Fruit fly (Drosophila melanogaster) whole organism, embryonic: ENCODE measurements around the gene Rchy1.

Source experiments
- CG1024 ChIP-seq: fragments of 200-800 bp; sonication (Bioruptor generic); IDR thresholded peaks from 2 replicates; pipeline ENCODE4 v1.3.6; 2022; ENCODE audit warnings: missing biosample characterization, missing genetic modification characterization
- CG10267 ChIP-seq: fragments of 200-800 bp; sonication (Bioruptor generic); optimal IDR thresholded peaks from 2 replicates; lab custom pipeline; 2018; ENCODE audit warnings: missing biosample characterization, mild to moderate bottlenecking, missing genetic modification characterization, moderate library complexity
- CG10321 ChIP-seq: fragments of 200-800 bp; sonication (Bioruptor generic); IDR thresholded peaks from 2 replicates; pipeline ENCODE4 v1.3.6; 2022; ENCODE audit warnings: missing biosample characterization, missing genetic modification characterization
- CG10543 ChIP-seq: fragments of 200-800 bp; sonication (Bioruptor generic); optimal IDR thresholded peaks from 3 replicates; lab custom pipeline; 2017; ENCODE audit warnings: missing biosample characterization, mild to moderate bottlenecking, missing genetic modification characterization, moderate library complexity
- CG13424 ChIP-seq: fragments of 200-800 bp; sonication (Bioruptor generic); optimal IDR thresholded peaks from 2 replicates; lab custom pipeline; 2019; ENCODE audit warnings: missing biosample characterization, mild to moderate bottlenecking, missing genetic modification characterization, moderate library complexity
- CG14050 ChIP-seq: fragments of 200-800 bp; sonication (Bioruptor generic); IDR thresholded peaks from 3 replicates; pipeline ENCODE4 v1.3.6; 2022; ENCODE audit warnings: missing biosample characterization, missing genetic modification characterization
- CG14667 ChIP-seq: fragments of 200-800 bp; sonication (Bioruptor generic); IDR thresholded peaks from 2 replicates; pipeline ENCODE4 v1.3.6; 2022; ENCODE audit warnings: missing biosample characterization, missing genetic modification characterization
- CG14710 ChIP-seq: fragments of 200-800 bp; sonication (Bioruptor generic); optimal IDR thresholded peaks from 3 replicates; lab custom pipeline; 2019; ENCODE audit warnings: missing biosample characterization, mild to moderate bottlenecking, missing genetic modification characterization, moderate library complexity
- CG1603 ChIP-seq: fragments of 200-800 bp; sonication (Bioruptor generic); optimal IDR thresholded peaks from 2 replicates; lab custom pipeline; 2019; ENCODE audit warnings: missing biosample characterization, mild to moderate bottlenecking, missing genetic modification characterization, moderate library complexity
- CG16813 ChIP-seq: fragments of 200-800 bp; sonication (Bioruptor generic); IDR thresholded peaks from 3 replicates; pipeline ENCODE4 v1.3.6; 2022; ENCODE audit warnings: missing biosample characterization, missing genetic modification characterization; ENCODE audit not compliant: partially characterized antibody
- CG18011 ChIP-seq: fragments of 200-800 bp; sonication (Bioruptor generic); optimal IDR thresholded peaks from 2 replicates; lab custom pipeline; 2017; ENCODE audit warnings: missing biosample characterization, missing genetic modification characterization, mild to moderate bottlenecking, moderate library complexity, missing genotype
- CG2712 ChIP-seq: fragments of 200-800 bp; optimal IDR thresholded peaks from 3 replicates; lab custom pipeline; 2019; ENCODE audit warnings: missing biosample characterization, mild to moderate bottlenecking, missing genetic modification characterization, moderate library complexity
- CG2875 ChIP-seq: fragments of 200-800 bp; sonication (Bioruptor generic); optimal IDR thresholded peaks from 2 replicates; lab custom pipeline; 2017; ENCODE audit warnings: missing biosample characterization, mild to moderate bottlenecking, missing genetic modification characterization, missing genetic modification reagents
- CG32772 ChIP-seq: fragments of 200-800 bp; sonication (Bioruptor generic); IDR thresholded peaks from 2 replicates; pipeline ENCODE4 v1.3.6; 2022; ENCODE audit warnings: missing biosample characterization, missing genetic modification characterization
- CG34224 ChIP-seq: fragments of 200-800 bp; sonication (Bioruptor generic); IDR thresholded peaks from 3 replicates; pipeline ENCODE4 v1.3.6; 2022; ENCODE audit warnings: missing biosample characterization, missing genetic modification characterization; ENCODE audit not compliant: partially characterized antibody
- CG5180 ChIP-seq: fragments of 200-800 bp; sonication (Bioruptor generic); optimal IDR thresholded peaks from 3 replicates; lab custom pipeline; 2017; ENCODE audit warnings: missing biosample characterization, missing genetic modification characterization, mild to moderate bottlenecking, moderate library complexity, missing genetic modification reagents
- CG5245 ChIP-seq: fragments of 200-800 bp; sonication (Bioruptor generic); optimal IDR thresholded peaks from 3 replicates; lab custom pipeline; 2016; ENCODE audit warnings: missing biosample characterization, missing genetic modification characterization
- CG7987 ChIP-seq: fragments of 200-800 bp; sonication (Bioruptor generic); optimal IDR thresholded peaks from 2 replicates; lab custom pipeline; 2018; ENCODE audit warnings: missing biosample characterization, mild to moderate bottlenecking, missing genetic modification characterization, moderate library complexity
- D ChIP-seq, 2 experiments: fragments of 200-800 bp in 1 of 2; fragments of >200 bp in 1 of 2; sonication (Bioruptor generic) in 1 of 2; optimal IDR thresholded peaks; 2 replicates in 1 of 2; 3 replicates in 1 of 2; lab custom pipeline; 2017; ENCODE audit warnings: mild to moderate bottlenecking in 1 of 2, missing biosample characterization in 1 of 2, missing genetic modification characterization in 1 of 2, missing genetic modification reagents in 1 of 2
- Dek ChIP-seq: fragments of 200-800 bp; sonication (Bioruptor generic); optimal IDR thresholded peaks from 3 replicates; lab custom pipeline; 2019; ENCODE audit warnings: missing biosample characterization, mild to moderate bottlenecking, missing genetic modification characterization, moderate library complexity
- Elba2 ChIP-seq: fragments of 200-800 bp; sonication (Bioruptor generic); optimal IDR thresholded peaks from 3 replicates; lab custom pipeline; 2016; ENCODE audit warnings: missing biosample characterization, missing genetic modification characterization
- Fer3 ChIP-seq: fragments of 200-800 bp; sonication (Bioruptor generic); optimal IDR thresholded peaks from 2 replicates; lab custom pipeline; 2018; ENCODE audit warnings: missing biosample characterization, mild to moderate bottlenecking, missing genetic modification characterization, moderate library complexity
- Gug ChIP-seq: fragments of 200-800 bp; sonication (Bioruptor generic); IDR thresholded peaks from 4 replicates; pipeline ENCODE4 v1.3.6; 2022; ENCODE audit warnings: missing biosample characterization, missing genetic modification characterization
- HLH54F ChIP-seq: fragments of 200-800 bp; sonication (Bioruptor generic); optimal IDR thresholded peaks from 3 replicates; lab custom pipeline; 2016; ENCODE audit warnings: missing biosample characterization, missing genetic modification characterization
- Hr39 ChIP-seq: fragments of >200 bp; optimal IDR thresholded peaks from 2 replicates; lab custom pipeline; 2017
- Hr51 ChIP-seq, 2 experiments: fragments of 200-800 bp; sonication (Bioruptor generic); optimal IDR thresholded peaks; 2 replicates in 1 of 2; 3 replicates in 1 of 2; lab custom pipeline; 2016 to 2018; ENCODE audit warnings: missing biosample characterization in 2 of 2, missing genetic modification characterization in 2 of 2, mild to moderate bottlenecking in 1 of 2, moderate library complexity in 1 of 2
- Myb ChIP-seq: fragments of 200-800 bp; sonication (Bioruptor generic); optimal IDR thresholded peaks from 2 replicates; lab custom pipeline; 2016; ENCODE audit warnings: missing biosample characterization, missing genetic modification characterization
- TFAM ChIP-seq: fragments of 200-800 bp; sonication (Bioruptor generic); optimal IDR thresholded peaks from 2 replicates; lab custom pipeline; 2017; ENCODE audit warnings: missing biosample characterization, missing genetic modification characterization, inconsistent platforms
- Tbp ChIP-seq: fragments of >200 bp; optimal IDR thresholded peaks from 2 replicates; lab custom pipeline; 2018; ENCODE audit warnings: missing biosample characterization, missing genetic modification characterization
- amos ChIP-seq: fragments of 200-800 bp; sonication (Bioruptor generic); IDR thresholded peaks from 2 replicates; pipeline ENCODE4 v1.3.6; 2022; ENCODE audit warnings: missing biosample characterization, missing genetic modification characterization; ENCODE audit not compliant: partially characterized antibody
- ara ChIP-seq: fragments of 200-800 bp; sonication (Bioruptor generic); IDR thresholded peaks from 2 replicates; pipeline ENCODE4 v1.3.6; 2022; ENCODE audit warnings: missing biosample characterization, missing genetic modification characterization
- bbx ChIP-seq: fragments of 200-800 bp; sonication (Bioruptor generic); IDR thresholded peaks from 2 replicates; pipeline ENCODE4 v1.3.6; 2022; ENCODE audit warnings: missing biosample characterization, missing genetic modification characterization; ENCODE audit not compliant: partially characterized antibody
- bowl ChIP-seq: fragments of 200-800 bp; sonication (Bioruptor generic); IDR thresholded peaks from 2 replicates; pipeline ENCODE4 v1.3.6; 2022; ENCODE audit warnings: missing biosample characterization, missing genetic modification characterization
- ci ChIP-seq: fragments of 200-800 bp; sonication (Bioruptor generic); IDR thresholded peaks from 3 replicates; pipeline ENCODE4 v1.3.6; 2022; ENCODE audit warnings: missing biosample characterization, missing genetic modification characterization
- crol ChIP-seq: fragments of 200-800 bp; sonication (Bioruptor generic); IDR thresholded peaks from 2 replicates; pipeline ENCODE4 v1.3.6; 2022; ENCODE audit warnings: missing biosample characterization, missing genetic modification characterization
- dimm ChIP-seq: fragments of 200-800 bp; sonication (Bioruptor generic); IDR thresholded peaks from 2 replicates; pipeline ENCODE4 v1.3.6; 2022; ENCODE audit warnings: missing biosample characterization, missing genetic modification characterization
- dpn ChIP-seq, 2 experiments: fragments of 200-800 bp; sonication (Bioruptor generic); optimal IDR thresholded peaks; 3 replicates each; lab custom pipeline; 2016; ENCODE audit warnings: missing biosample characterization in 2 of 2, missing genetic modification characterization in 2 of 2
- ems ChIP-seq: fragments of 200-800 bp; sonication (Bioruptor generic); optimal IDR thresholded peaks from 3 replicates; lab custom pipeline; 2016; ENCODE audit warnings: missing biosample characterization, missing genetic modification characterization
- fd102C ChIP-seq: fragments of 200-800 bp; sonication (Bioruptor generic); optimal IDR thresholded peaks from 2 replicates; lab custom pipeline; 2018; ENCODE audit warnings: missing biosample characterization, mild to moderate bottlenecking, missing genetic modification characterization, moderate library complexity
- fd3F ChIP-seq: fragments of 200-800 bp; sonication (Bioruptor generic); optimal IDR thresholded peaks from 2 replicates; lab custom pipeline; 2018; ENCODE audit warnings: missing biosample characterization, mild to moderate bottlenecking, missing genetic modification characterization, moderate library complexity
- fu2 ChIP-seq: fragments of 200-800 bp; sonication (Bioruptor generic); optimal IDR thresholded peaks from 2 replicates; lab custom pipeline; 2016; ENCODE audit warnings: missing biosample characterization, missing genetic modification characterization
- odd ChIP-seq: fragments of 200-800 bp; sonication (Bioruptor generic); optimal IDR thresholded peaks from 2 replicates; lab custom pipeline; 2017; ENCODE audit warnings: missing biosample characterization, mild to moderate bottlenecking, missing genetic modification characterization
- p53 ChIP-seq: fragments of 200-800 bp; sonication (Bioruptor generic); optimal IDR thresholded peaks from 2 replicates; lab custom pipeline; 2016; ENCODE audit warnings: missing biosample characterization, missing genetic modification characterization
- psq ChIP-seq: fragments of 200-800 bp; sonication (Bioruptor generic); optimal IDR thresholded peaks from 2 replicates; lab custom pipeline; 2017; ENCODE audit warnings: missing biosample characterization, missing genetic modification characterization
- scrt ChIP-seq: fragments of 200-800 bp; sonication (Bioruptor generic); optimal IDR thresholded peaks from 2 replicates; lab custom pipeline; 2018; ENCODE audit warnings: missing biosample characterization, mild to moderate bottlenecking, missing genetic modification characterization, moderate library complexity
- sd ChIP-seq: fragments of 200-800 bp; sonication (Bioruptor generic); optimal IDR thresholded peaks from 3 replicates; lab custom pipeline; 2018; ENCODE audit warnings: missing biosample characterization, mild to moderate bottlenecking, missing genetic modification characterization, moderate library complexity
- tap ChIP-seq: fragments of 200-800 bp; optimal IDR thresholded peaks from 3 replicates; lab custom pipeline; 2019; ENCODE audit warnings: missing biosample characterization, mild to moderate bottlenecking, missing genetic modification characterization, moderate library complexity
- toy ChIP-seq: fragments of 200-800 bp; sonication (Bioruptor generic); IDR thresholded peaks from 2 replicates; pipeline ENCODE4 v1.3.6; 2022; ENCODE audit warnings: missing biosample characterization, missing genetic modification characterization
- unc-4 ChIP-seq: fragments of 200-800 bp; sonication (Bioruptor generic); IDR thresholded peaks from 2 replicates; pipeline ENCODE4 v1.3.6; 2022; ENCODE audit warnings: missing biosample characterization, missing genetic modification characterization; ENCODE audit not compliant: partially characterized antibody
- vvl ChIP-seq: fragments of 200-800 bp; sonication (Bioruptor generic); IDR thresholded peaks from 2 replicates; pipeline ENCODE4 v1.3.6; 2022; ENCODE audit warnings: missing biosample characterization, missing genetic modification characterization
- z ChIP-seq: fragments of 200-800 bp; sonication (Bioruptor generic); IDR thresholded peaks from 3 replicates; pipeline ENCODE4 v1.3.6; 2022; ENCODE audit warnings: missing biosample characterization, missing genetic modification characterization

The Rchy1 gene

dm6 chr2L:6481310-6481738 lies 15.9 kb upstream of the Rchy1 start (continued):
- TF ChIP-seq HLH54F (GFP tag; lab: Kevin White, UChicago) (no peak), toy (no peak), ci (GFP tag; lab: Robert Waterston, UW) (peak; percentile 81), CG7987 (peak; percentile 4), Myb (GFP tag; lab: Kevin White, UChicago) (no peak), Elba2 (no peak), z (no peak), scrt (GFP tag; lab: Kevin White, UChicago) (peak; percentile 15), dpn (GFP tag; optimal IDR thresholded peaks at IDR 0.05; lab: Kevin White, UChicago) (no peak), CG2875 (GFP tag; lab: Kevin White, UChicago) (no peak), vvl (peak; percentile 51), CG10267 (tag; lab: Kevin White, UChicago) (no peak), ems (GFP tag; lab: Kevin White, UChicago) (no peak), CG1603 (peak; percentile 51), CG10543 (GFP tag; lab: Kevin White, UChicago) (peak; percentile 71), crol (GFP tag; lab: Robert Waterston, UW) (no peak), fd102C (GFP tag; lab: Kevin White, UChicago) (no peak), unc-4 (GFP tag; lab: Robert Waterston, UW) (peak; percentile 47), bowl (no peak), CG5180 (GFP tag; lab: Kevin White, UChicago) (no peak), CG34224 (GFP tag; lab: Robert Waterston, UW) (peak; percentile 57), CG32772 (GFP tag; lab: Robert Waterston, UW) (peak; percentile 75), CG14050 (no peak), p53 (GFP tag; lab: Kevin White, UChicago) (peak; percentile 59), sd (tag; lab: Kevin White, UChicago) (peak; percentile 1), ara (GFP tag; lab: Robert Waterston, UW) (no peak), D (optimal IDR thresholded peaks at IDR 0.05; lab: Kevin White, UChicago) (peak; percentile 26), D (GFP tag; optimal IDR thresholded peaks at IDR 0.05; lab: Kevin White, UChicago) (no peak), CG16813 (GFP tag; lab: Robert Waterston, UW) (no peak), CG18011 (GFP tag; lab: Kevin White, UChicago) (no peak), TFAM (GFP tag; lab: Kevin White, UChicago) (no peak), amos (GFP tag; lab: Robert Waterston, UW) (peak; percentile 53; the same call in 1 of the 2 replicates), CG14667 (no peak), fu2 (GFP tag; lab: Kevin White, UChicago) (no peak), Hr39 (lab: Kevin White, UChicago) (no peak), psq (GFP tag; lab: Kevin White, UChicago) (no peak), fd3F (GFP tag; lab: Kevin White, UChicago) (no peak), CG5245 (GFP tag; lab: Kevin White, UChicago) (no peak), Gug (GFP tag; lab: Robert Waterston, UW) (no peak), Tbp (GFP tag; lab: Kevin White, UChicago) (no peak), odd (no peak), bbx (GFP tag; lab: Robert Waterston, UW) (peak; percentile 53; the same call in 1 of the 2 replicates), CG10321 (GFP tag; lab: Robert Waterston, UW) (no peak), CG13424 (tag; lab: Kevin White, UChicago) (no peak), dimm (GFP tag; lab: Robert Waterston, UW) (no peak), Dek (no peak), CG1024 (GFP tag; lab: Robert Waterston, UW) (no peak), CG2712 (tag; lab: Kevin White, UChicago) (no peak), tap (tag; lab: Kevin White, UChicago) (no peak), Fer3 (tag; lab: Kevin White, UChicago) (no peak), Hr51 (GFP tag; optimal IDR thresholded peaks at IDR 0.05; lab: Kevin White, UChicago) (no peak), CG14710 (tag; lab: Kevin White, UChicago) (peak; percentile 3)
